Worm (Caenorhabditis elegans) whole organism, late embryonic: Measurements from ENCODE around the gene glr-2.

ENCODE experiments used
- C08G9.2 ChIP-seq: sonication (generic microtip); optimal IDR thresholded peaks from 2 replicates; lab custom pipeline; 2016; ENCODE audit warnings: mild to moderate bottlenecking, missing genetic modification characterization, moderate library complexity, missing compliant biosample characterization
- C38D4.7 ChIP-seq: fragments of 200-800 bp; sonication (Bioruptor generic); optimal IDR thresholded peaks from 2 replicates; lab custom pipeline; 2018; ENCODE audit warnings: mild to moderate bottlenecking, missing genetic modification characterization, moderate library complexity, missing compliant biosample characterization
- F13H6.1 ChIP-seq: sonication (generic microtip); optimal IDR thresholded peaks from 2 replicates; lab custom pipeline; 2016; ENCODE audit warnings: missing genetic modification characterization, missing compliant biosample characterization
- K02D7.2 ChIP-seq: sonication (generic microtip); optimal IDR thresholded peaks from 2 replicates; lab custom pipeline; 2017; ENCODE audit warnings: mild to moderate bottlenecking, missing genetic modification characterization, missing compliant biosample characterization
- K09A11.1 ChIP-seq: sonication (generic microtip); optimal IDR thresholded peaks from 2 replicates; lab custom pipeline; 2017; ENCODE audit warnings: antibody characterized with exemption, mild to moderate bottlenecking, missing genetic modification characterization, missing compliant biosample characterization; ENCODE audit not compliant: insufficient read depth
- ahr-1 ChIP-seq: sonication (generic microtip); optimal IDR thresholded peaks from 2 replicates; lab custom pipeline; 2016; ENCODE audit warnings: missing genetic modification characterization, missing compliant biosample characterization
- ceh-14 ChIP-seq: sonication (generic microtip); optimal IDR thresholded peaks from 2 replicates; lab custom pipeline; 2016; ENCODE audit warnings: missing genotype, missing genetic modification characterization, missing compliant biosample characterization
- ceh-18 ChIP-seq: sonication (generic microtip); optimal IDR thresholded peaks from 2 replicates; lab custom pipeline; 2016; ENCODE audit warnings: missing genetic modification characterization, missing compliant biosample characterization
- ceh-19 ChIP-seq: fragments of 200-800 bp; sonication (Bioruptor generic); optimal IDR thresholded peaks from 2 replicates; lab custom pipeline; 2018; ENCODE audit warnings: mild to moderate bottlenecking, missing genetic modification characterization, missing compliant biosample characterization
- ceh-24 ChIP-seq: sonication (generic microtip); optimal IDR thresholded peaks from 2 replicates; lab custom pipeline; 2016; ENCODE audit warnings: mild to moderate bottlenecking, missing genetic modification characterization, missing compliant biosample characterization
- ceh-30 ChIP-seq: fragments of 150-350 bp; optimal IDR thresholded peaks from 2 replicates; lab custom pipeline; 2014; ENCODE audit warnings: missing biosample characterization, missing genetic modification characterization
- ceh-34 ChIP-seq: sonication (generic microtip); optimal IDR thresholded peaks from 2 replicates; lab custom pipeline; 2016; ENCODE audit warnings: mild to moderate bottlenecking, missing genetic modification characterization, missing compliant biosample characterization
- ceh-45 ChIP-seq: fragments of 200-800 bp; sonication (Bioruptor generic); IDR thresholded peaks from 2 replicates; pipeline ENCODE4 v1.3.6; 2022; ENCODE audit warnings: missing genetic modification reagents, missing genetic modification characterization, missing compliant biosample characterization
- ceh-6 ChIP-seq: fragments of 200-800 bp; sonication (Bioruptor generic); optimal IDR thresholded peaks from 2 replicates; lab custom pipeline; 2018; ENCODE audit warnings: mild to moderate bottlenecking, missing genetic modification characterization, missing compliant biosample characterization
- che-1 ChIP-seq: sonication (generic microtip); optimal IDR thresholded peaks from 2 replicates; lab custom pipeline; 2016; ENCODE audit warnings: mild to moderate bottlenecking, missing genetic modification characterization, missing compliant biosample characterization
- dve-1 ChIP-seq: sonication (generic microtip); optimal IDR thresholded peaks from 2 replicates; lab custom pipeline; 2017; ENCODE audit warnings: antibody characterized with exemption, mild to moderate bottlenecking, missing genetic modification characterization, missing compliant biosample characterization
- elt-2 ChIP-seq: sonication (generic microtip); optimal IDR thresholded peaks from 2 replicates; lab custom pipeline; 2016; ENCODE audit warnings: missing genetic modification reagents, missing genetic modification characterization, missing compliant biosample characterization
- elt-4 ChIP-seq: sonication (generic microtip); optimal IDR thresholded peaks from 2 replicates; lab custom pipeline; 2016; ENCODE audit warnings: missing genetic modification characterization, missing compliant biosample characterization
- fax-1 ChIP-seq: sonication (generic microtip); optimal IDR thresholded peaks from 2 replicates; lab custom pipeline; 2016; ENCODE audit warnings: missing genotype, missing genetic modification characterization, missing compliant biosample characterization
- fkh-10 ChIP-seq: fragments of 150-350 bp; optimal IDR thresholded peaks from 2 replicates; lab custom pipeline; 2014; ENCODE audit warnings: missing biosample characterization, missing genetic modification reagents, missing genetic modification characterization
- fkh-6 ChIP-seq: sonication (generic microtip); optimal IDR thresholded peaks from 2 replicates; lab custom pipeline; 2016; ENCODE audit warnings: missing genetic modification characterization, missing compliant biosample characterization
- gmeb-2 ChIP-seq: sonication (generic microtip); optimal IDR thresholded peaks from 2 replicates; lab custom pipeline; 2016; ENCODE audit warnings: missing genetic modification characterization, inconsistent platforms, missing compliant biosample characterization
- hlh-30 ChIP-seq: sonication (generic microtip); optimal IDR thresholded peaks from 2 replicates; lab custom pipeline; 2017; ENCODE audit warnings: antibody characterized with exemption, missing genetic modification characterization, missing compliant biosample characterization; ENCODE audit not compliant: insufficient read depth
- lim-6 ChIP-seq: sonication (generic microtip); optimal IDR thresholded peaks from 2 replicates; lab custom pipeline; 2016; ENCODE audit warnings: missing genetic modification characterization, missing compliant biosample characterization
- madf-2 ChIP-seq: sonication (generic microtip); optimal IDR thresholded peaks from 2 replicates; lab custom pipeline; 2017; ENCODE audit warnings: missing genetic modification characterization, missing compliant biosample characterization
- mec-3 ChIP-seq: sonication (generic microtip); optimal IDR thresholded peaks from 2 replicates; lab custom pipeline; 2016; ENCODE audit warnings: borderline replicate concordance, missing genetic modification characterization, missing compliant biosample characterization
- nfya-1 ChIP-seq: sonication (generic microtip); optimal IDR thresholded peaks from 2 replicates; lab custom pipeline; 2017; ENCODE audit warnings: missing genetic modification characterization, mild to moderate bottlenecking, missing compliant biosample characterization, antibody characterized with exemption, moderate library complexity
- nhr-232 ChIP-seq: sonication (generic microtip); optimal IDR thresholded peaks from 2 replicates; lab custom pipeline; 2016; ENCODE audit warnings: missing genetic modification characterization, missing compliant biosample characterization
- pax-1 ChIP-seq: fragments of 150-350 bp; optimal IDR thresholded peaks from 2 replicates; lab custom pipeline; 2014; ENCODE audit warnings: missing biosample characterization, missing genetic modification characterization
- pha-2 ChIP-seq: sonication (generic microtip); optimal IDR thresholded peaks from 2 replicates; lab custom pipeline; 2017; ENCODE audit warnings: mild to moderate bottlenecking, missing genetic modification characterization, missing compliant biosample characterization
- pha-4 ChIP-seq: fragments of 150-350 bp; optimal IDR thresholded peaks from 2 replicates; lab custom pipeline; 2018; ENCODE audit warnings: missing biosample characterization, missing genetic modification reagents, missing genetic modification characterization
- pqm-1 ChIP-seq: sonication (generic microtip); optimal IDR thresholded peaks from 2 replicates; lab custom pipeline; 2016; ENCODE audit warnings: missing genetic modification characterization, missing compliant biosample characterization
- ref-2 ChIP-seq: sonication (generic microtip); optimal IDR thresholded peaks from 2 replicates; lab custom pipeline; 2016; ENCODE audit warnings: missing genetic modification characterization, missing compliant biosample characterization
- rnt-1 ChIP-seq: sonication (generic microtip); optimal IDR thresholded peaks from 2 replicates; lab custom pipeline; 2016; ENCODE audit warnings: missing genetic modification characterization, missing compliant biosample characterization
- sdc-2 ChIP-seq: sonication (generic microtip); optimal IDR thresholded peaks from 2 replicates; lab custom pipeline; 2016; ENCODE audit warnings: missing genotype, missing genetic modification characterization, missing compliant biosample characterization
- sox-2 ChIP-seq: fragments of 200-800 bp; sonication (Bioruptor generic); IDR thresholded peaks from 2 replicates; pipeline ENCODE4 v1.3.6; 2022; ENCODE audit warnings: missing genetic modification reagents, missing genetic modification characterization, missing compliant biosample characterization
- syd-9 ChIP-seq: sonication (generic microtip); optimal IDR thresholded peaks from 2 replicates; lab custom pipeline; 2016; ENCODE audit warnings: mild to moderate bottlenecking, missing genetic modification characterization, moderate library complexity, missing compliant biosample characterization
- tbx-2 ChIP-seq: sonication (generic microtip); optimal IDR thresholded peaks from 2 replicates; lab custom pipeline; 2016; ENCODE audit warnings: missing genetic modification characterization, missing compliant biosample characterization
- tbx-7 ChIP-seq: sonication (generic microtip); optimal IDR thresholded peaks from 2 replicates; lab custom pipeline; 2016; ENCODE audit warnings: missing genotype, missing genetic modification characterization, missing compliant biosample characterization
- unc-3 ChIP-seq, 2 experiments: fragments of 200-800 bp in 1 of 2; sonication (Bioruptor generic) in 1 of 2; sonication (generic microtip) in 1 of 2; conservative IDR thresholded peaks in 1 of 2; optimal IDR thresholded peaks in 1 of 2; 2 replicates each; pipeline versions ENCODE4 v1.3.6 to Lab custom; 2016 to 2022; ENCODE audit warnings: missing compliant biosample characterization in 2 of 2, missing genetic modification characterization in 2 of 2, missing genetic modification reagents in 1 of 2
- unc-42 ChIP-seq: sonication (generic microtip); optimal IDR thresholded peaks from 2 replicates; lab custom pipeline; 2016; ENCODE audit warnings: missing genotype, missing genetic modification characterization, missing compliant biosample characterization
- unc-55 ChIP-seq: sonication (generic microtip); optimal IDR thresholded peaks from 2 replicates; lab custom pipeline; 2017; ENCODE audit warnings: missing biosample characterization, missing genetic modification reagents, missing genetic modification characterization
- ztf-16 ChIP-seq: sonication (generic microtip); optimal IDR thresholded peaks from 2 replicates; lab custom pipeline; 2017; ENCODE audit warnings: missing genetic modification characterization, missing compliant biosample characterization

The glr-2 gene

DNA sequence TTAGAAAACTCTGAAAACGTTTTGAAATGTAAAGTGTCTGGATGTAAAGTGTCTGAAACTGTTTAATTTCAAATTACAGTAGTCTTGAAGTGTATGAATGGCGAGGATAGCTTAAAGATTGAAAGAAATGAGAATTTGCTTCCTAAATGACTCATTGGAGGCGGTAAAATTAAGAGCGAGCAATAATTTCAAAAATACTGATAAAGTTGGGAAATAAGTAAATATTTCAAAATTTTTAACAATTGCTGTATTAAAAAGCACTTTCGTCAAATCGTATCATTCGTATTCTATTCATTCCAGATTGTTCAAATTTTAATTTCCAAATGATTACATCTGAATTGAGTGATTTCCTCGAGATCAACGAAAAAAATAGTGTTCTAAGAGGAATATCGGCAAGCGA, 20.4 kb downstream of the glr-2 start, which contains the start of gene B0280.2:
Gene B0280.2, plus strand, starts transcription at position 301 of the 400 bp plus-strand sequence.
- TF ChIP-seq lim-6 (tag; lab: Kevin White, UChicago) (no peak), fkh-10 (GFP tag; lab: Kevin White, UChicago) (no peak), ceh-19 (no peak), C38D4.7 (GFP tag; lab: Kevin White, UChicago) (no peak)

DNA sequence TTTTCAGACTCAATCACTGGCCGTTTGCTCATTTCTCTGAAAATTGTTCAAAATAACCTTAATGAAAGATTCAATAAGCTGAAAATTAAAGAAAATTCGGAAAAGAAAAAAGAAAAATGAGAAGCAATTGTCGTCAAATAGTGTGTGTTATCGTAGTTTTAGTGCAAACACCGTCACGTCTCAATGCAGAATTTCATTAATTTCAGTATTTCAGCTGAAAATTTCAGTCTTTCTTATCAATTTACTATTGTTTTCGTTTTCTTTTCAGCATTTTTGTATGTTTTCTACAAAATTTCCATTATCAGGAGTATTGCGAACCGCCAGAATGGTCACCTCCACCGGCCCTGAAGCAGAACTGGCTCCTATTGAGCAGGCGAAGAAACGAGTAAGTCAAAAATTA, 21.9 kb downstream of the glr-2 start, which contains the start of the genes B0280.9 and rpia-1:
Gene B0280.9, minus strand, starts transcription at position 36 of the 400 bp plus-strand sequence.
Gene rpia-1, plus strand, starts transcription at position 269 of the 400 bp plus-strand sequence.
- TF ChIP-seq nfya-1 (peak; percentile 2), elt-2 (tag; lab: Kevin White, UChicago) (peak; percentile 23), pha-4 (no peak), hlh-30 (tag; lab: Kevin White, UChicago) (no peak), unc-42 (tag; lab: Kevin White, UChicago) (peak; percentile 6)

DNA sequence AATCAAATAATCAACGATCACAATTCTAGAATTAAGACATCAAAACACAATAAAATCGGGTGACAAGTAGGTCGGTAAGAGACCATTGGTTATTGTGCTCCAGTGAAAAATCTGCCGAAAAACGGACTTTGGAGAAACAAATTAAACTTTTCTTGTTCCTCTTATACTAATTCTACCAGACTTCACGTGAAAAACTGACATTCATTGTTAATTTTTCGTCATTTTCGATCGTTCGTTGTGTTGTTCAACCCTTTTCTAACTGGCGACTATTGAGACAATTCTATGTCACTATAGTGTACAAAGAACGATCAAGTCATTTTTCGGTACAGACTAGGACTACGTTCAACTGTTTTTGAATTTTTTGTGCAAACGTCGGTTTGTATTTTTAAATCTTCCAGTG, 24.3 kb downstream of the glr-2 start:
- TF ChIP-seq pqm-1 (tag; lab: Kevin White, UChicago) (no peak), tbx-7 (tag; lab: Kevin White, UChicago) (no peak), che-1 (no peak), ref-2 (tag; lab: Kevin White, UChicago) (no peak), unc-55 (no peak), pax-1 (tag; lab: Kevin White, UChicago) (no peak), syd-9 (tag; lab: Kevin White, UChicago) (no peak), dve-1 (tag; lab: Kevin White, UChicago) (no peak), madf-2 (tag; lab: Kevin White, UChicago) (no peak), pha-4 (no peak), nhr-232 (tag; lab: Kevin White, UChicago) (no peak), C38D4.7 (GFP tag; lab: Kevin White, UChicago) (no peak)

DNA sequence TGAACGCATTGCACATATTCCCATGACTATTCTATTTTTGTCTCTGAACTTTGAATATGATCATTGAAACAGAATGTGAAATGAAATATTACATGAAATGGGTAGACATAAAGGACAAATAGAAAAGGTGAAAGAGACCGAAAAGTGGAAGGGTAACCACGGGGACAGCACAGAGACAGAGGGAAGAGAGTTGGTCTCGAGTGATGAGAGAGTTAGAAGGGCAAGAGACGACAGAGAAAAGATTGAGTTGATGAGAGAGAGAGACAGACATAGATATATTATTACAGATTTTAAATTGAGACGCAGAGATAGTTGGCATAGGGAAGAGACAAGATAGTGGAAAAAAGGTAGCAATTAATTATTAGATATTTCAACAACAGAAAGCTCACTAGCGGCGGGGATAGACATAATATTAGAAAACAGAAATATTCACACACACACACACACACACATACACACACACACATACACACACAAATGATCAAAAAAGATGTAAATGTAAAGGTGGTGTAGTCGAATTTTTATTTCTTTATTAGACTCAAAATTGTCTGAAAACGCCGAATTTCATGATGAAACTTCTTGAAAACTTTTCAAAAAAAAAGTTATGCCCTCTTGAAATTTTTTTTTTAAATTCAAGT, 28.0 kb downstream of the glr-2 start:
- TF ChIP-seq F13H6.1 (tag; lab: Kevin White, UChicago) (no peak), unc-55 (peak; percentile 44), elt-4 (no peak), tbx-7 (tag; lab: Kevin White, UChicago) (no peak), ceh-45 (GFP tag; lab: Robert Waterston, UW) (no peak), ceh-30 (tag; lab: Kevin White, UChicago) (no peak), pha-2 (no peak), nfya-1 (peak; percentile 61), rnt-1 (tag; lab: Kevin White, UChicago) (no peak), K09A11.1 (tag; lab: Kevin White, UChicago) (no peak), ahr-1 (tag; lab: Kevin White, UChicago) (no peak), gmeb-2 (tag; lab: Kevin White, UChicago) (no peak), sdc-2 (tag; lab: Kevin White, UChicago) (no peak), fkh-6 (no peak), sox-2 (GFP tag; lab: Robert Waterston, UW) (no peak), K02D7.2 (tag; lab: Kevin White, UChicago) (no peak), elt-2 (tag; lab: Kevin White, UChicago) (no peak), pha-4 (no peak), ztf-16 (tag; lab: Kevin White, UChicago) (no peak), mec-3 (no peak), hlh-30 (tag; lab: Kevin White, UChicago) (peak; percentile 81), ceh-6 (no peak), ceh-19 (no peak), ref-2 (tag; lab: Kevin White, UChicago) (peak; percentile 27), syd-9 (tag; lab: Kevin White, UChicago) (no peak), dve-1 (tag; lab: Kevin White, UChicago) (no peak), ceh-24 (tag; lab: Kevin White, UChicago) (no peak), C08G9.2 (tag; lab: Kevin White, UChicago) (no peak), unc-3 (GFP tag; conservative IDR thresholded peaks at IDR 0.05; lab: Robert Waterston, UW) (no peak), unc-3 (tag; optimal IDR thresholded peaks at IDR 0.05; lab: Kevin White, UChicago) (no peak), che-1 (no peak), ceh-14 (tag; lab: Kevin White, UChicago) (peak; percentile 10), ceh-34 (tag; lab: Kevin White, UChicago) (peak; percentile 40), fax-1 (no peak), ceh-18 (tag; lab: Kevin White, UChicago) (peak; percentile 41), tbx-2 (tag; lab: Kevin White, UChicago) (peak; percentile 52)
